2 worm cellular contexts compared by ENCODE assay signal in the genomic region with DNA sequence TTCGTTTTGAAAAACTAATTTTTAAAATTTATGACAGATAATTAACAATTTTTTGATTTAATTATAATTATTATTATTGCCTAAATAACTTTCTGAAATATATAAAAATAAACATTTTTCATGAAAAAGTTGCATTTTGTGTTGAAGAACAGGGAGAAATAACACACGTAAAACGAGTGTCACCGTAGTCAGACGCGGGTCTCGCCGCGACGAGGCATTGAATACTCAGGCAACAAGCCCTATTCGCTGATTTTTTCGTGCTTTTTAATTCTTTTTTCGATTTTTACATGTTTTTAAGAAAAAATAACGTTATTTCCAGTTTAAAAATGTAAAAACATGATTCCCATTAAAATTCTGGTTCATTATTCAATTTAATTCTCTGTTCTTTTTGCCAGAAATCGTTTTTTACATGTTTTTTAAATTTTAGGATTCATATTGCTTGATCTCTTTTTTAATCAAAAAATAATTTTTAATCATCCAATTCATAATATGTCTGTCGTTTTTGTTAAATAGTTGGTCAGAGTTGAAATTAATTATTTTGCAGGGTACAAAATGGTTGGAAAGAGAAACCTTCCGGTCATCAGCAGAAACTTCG.
TF ChIP-seq lines count a peak whose summit lies in the region.

A gene (plus strand): TSS at position 545 of the 595 bp plus-strand sequence.

TF ChIP-seq in whole organism, L2 larva, 48 proteins besides CTCF, POLR2A, EP300 and RAD21 (continued from another document):
- TF ChIP-seq crh-2 (tag; optimal IDR thresholded peaks at IDR 0.05; lab: Kevin White, UChicago) (peak; percentile 95), elt-1 (tag; optimal IDR thresholded peaks at IDR 0.05; lab: Kevin White, UChicago) (no peak), Y55F3AM.14 (GFP tag; optimal IDR thresholded peaks at IDR 0.05; lab: Kevin White, UChicago) (no peak), ztf-11 (tag; optimal IDR thresholded peaks at IDR 0.05; lab: Kevin White, UChicago) (no peak), sma-9 (GFP tag; optimal IDR thresholded peaks at IDR 0.05; lab: Kevin White, UChicago) (peak; percentile 86), sma-9 (tag; optimal IDR thresholded peaks at IDR 0.05; lab: Kevin White, UChicago) (no peak), ceh-16 (tag; optimal IDR thresholded peaks at IDR 0.05; lab: Kevin White, UChicago) (peak; percentile 17), nhr-11 (tag; optimal IDR thresholded peaks at IDR 0.05; lab: Kevin White, UChicago) (no peak), ceh-82 (tag; optimal IDR thresholded peaks at IDR 0.05; lab: Kevin White, UChicago) (peak; percentile 25), nhr-23 (tag; optimal IDR thresholded peaks at IDR 0.05; lab: Kevin White, UChicago) (no peak), sem-4 (tag; optimal IDR thresholded peaks at IDR 0.05; lab: Kevin White, UChicago) (peak; percentile 80), nhr-129 (tag; optimal IDR thresholded peaks at IDR 0.05; lab: Kevin White, UChicago) (peak; percentile 90), mbf-1 (tag; optimal IDR thresholded peaks at IDR 0.05; lab: Kevin White, UChicago) (no peak), lin-11 (tag; optimal IDR thresholded peaks at IDR 0.05; lab: Kevin White, UChicago) (peak; percentile 94), zag-1 (tag; optimal IDR thresholded peaks at IDR 0.05; lab: Kevin White, UChicago) (peak; percentile 70), snpc-4 (tag; optimal IDR thresholded peaks at IDR 0.05; lab: Kevin White, UChicago) (peak; percentile 47), aly-2 (tag; optimal IDR thresholded peaks at IDR 0.05; lab: Kevin White, UChicago) (no peak), C34F6.9 (tag; optimal IDR thresholded peaks at IDR 0.05; lab: Kevin White, UChicago) (peak; percentile 92), lin-13 (GFP tag; optimal IDR thresholded peaks at IDR 0.05; lab: Kevin White, UChicago) (peak; percentile 93), nhr-21 (tag; optimal IDR thresholded peaks at IDR 0.05; lab: Kevin White, UChicago) (peak; percentile 88), lin-39 (tag; optimal IDR thresholded peaks at IDR 0.05; lab: Kevin White, UChicago) (no peak), gmeb-1 (tag; optimal IDR thresholded peaks at IDR 0.05; lab: Kevin White, UChicago) (peak; percentile 89), ztf-4 (tag; optimal IDR thresholded peaks at IDR 0.05; lab: Kevin White, UChicago) (peak; percentile 73), nhr-12 (tag; optimal IDR thresholded peaks at IDR 0.05; lab: Kevin White, UChicago) (no peak), fos-1 (tag; optimal IDR thresholded peaks at IDR 0.05; lab: Kevin White, UChicago) (peak; percentile 77), nhr-77 (tag; optimal IDR thresholded peaks at IDR 0.05; lab: Kevin White, UChicago) (peak; percentile 50), lsy-2 (tag; optimal IDR thresholded peaks at IDR 0.05; lab: Kevin White, UChicago) (peak; percentile 98 to 100), elt-3 (tag; optimal IDR thresholded peaks at IDR 0.05; lab: Kevin White, UChicago) (no peak)

TF ChIP-seq in whole organism, L4 larva, 104 proteins besides CTCF, POLR2A, EP300 and RAD21 (continued from another document):
- peak; percentile 27; the same call in 1 of the 2 replicates for TF ChIP-seq ceh-20 (GFP tag; IDR thresholded peaks at IDR 0.05; lab: Robert Waterston, UW)
- peak; percentile 87 for TF ChIP-seq T20F7.1 (GFP tag; optimal IDR thresholded peaks at IDR 0.05; lab: Kevin White, UChicago)
- peak; percentile 19 for TF ChIP-seq ztf-7 (tag; optimal IDR thresholded peaks at IDR 0.05; lab: Kevin White, UChicago)
- TF ChIP-seq lsy-2 (tag; optimal IDR thresholded peaks at IDR 0.05; lab: Kevin White, UChicago), result peak; percentile 98 to 100
- no peak for TF ChIP-seq vab-7 (GFP tag; IDR thresholded peaks at IDR 0.05; lab: Robert Waterston, UW)
- TF ChIP-seq F37D6.2 (tag; optimal IDR thresholded peaks at IDR 0.05; lab: Kevin White, UChicago), result peak; percentile 46
- TF ChIP-seq nhr-237 (tag; optimal IDR thresholded peaks at IDR 0.05; lab: Kevin White, UChicago), result no peak
- TF ChIP-seq nhr-102 (tag; optimal IDR thresholded peaks at IDR 0.05; lab: Kevin White, UChicago), result peak; percentile 82
- peak; percentile 46; the same call in 1 of the 2 replicates for TF ChIP-seq ctbp-1 (GFP tag; IDR thresholded peaks at IDR 0.05; lab: Robert Waterston, UW)
- no peak for TF ChIP-seq lin-39 (tag; optimal IDR thresholded peaks at IDR 0.05; lab: Kevin White, UChicago)
- TF ChIP-seq ama-1 (optimal IDR thresholded peaks at IDR 0.05; lab: Kevin White, UChicago), result peak; percentile 33
- peak; percentile 86 for TF ChIP-seq dve-1 (tag; optimal IDR thresholded peaks at IDR 0.05; lab: Kevin White, UChicago; ENCODE audit: insufficient read depth)
- no peak for TF ChIP-seq lir-3 (tag; optimal IDR thresholded peaks at IDR 0.05; lab: Kevin White, UChicago)
- peak; percentile 37; the same call in 1 of the 2 replicates for TF ChIP-seq daf-19 (GFP tag; conservative IDR thresholded peaks at IDR 0.05; lab: Robert Waterston, UW)
- TF ChIP-seq Y5F2A.4 (GFP tag; optimal IDR thresholded peaks at IDR 0.05; lab: Kevin White, UChicago), result no peak
- peak; percentile 88 for TF ChIP-seq dpl-1 (GFP tag; optimal IDR thresholded peaks at IDR 0.05; lab: Kevin White, UChicago)
- no peak for TF ChIP-seq mxl-2 (GFP tag; conservative IDR thresholded peaks at IDR 0.05; lab: Robert Waterston, UW)
- no peak for TF ChIP-seq cey-2 (tag; optimal IDR thresholded peaks at IDR 0.05; lab: Kevin White, UChicago; ENCODE audit: borderline replicate concordance, insufficient read depth)
- peak; percentile 85 for TF ChIP-seq dmd-9 (GFP tag; IDR thresholded peaks at IDR 0.05; lab: Robert Waterston, UW)
- TF ChIP-seq nhr-77 (tag; optimal IDR thresholded peaks at IDR 0.05; lab: Kevin White, UChicago), result peak; percentile 95
- TF ChIP-seq nhr-111 (GFP tag; optimal IDR thresholded peaks at IDR 0.05; lab: Kevin White, UChicago), result no peak
- peak; percentile 23 for TF ChIP-seq egl-27 (tag; optimal IDR thresholded peaks at IDR 0.05; lab: Kevin White, UChicago)
- peak; percentile 99 for TF ChIP-seq aha-1 (tag; lab: Kevin White, UChicago)
- TF ChIP-seq madf-9 (GFP tag; conservative IDR thresholded peaks at IDR 0.05; lab: Robert Waterston, UW), result no peak
- TF ChIP-seq ceh-44 (GFP tag; IDR thresholded peaks at IDR 0.05; lab: Robert Waterston, UW), result 0 out of 2 replicates have a peak, but pooled peaks have one; percentile 32
- peak; percentile 25 for TF ChIP-seq snpc-4 (tag; optimal IDR thresholded peaks at IDR 0.05; lab: Kevin White, UChicago)
- TF ChIP-seq lin-38 (GFP tag; IDR thresholded peaks at IDR 0.05; lab: Robert Waterston, UW), result peak; percentile 82
- no peak for TF ChIP-seq ztf-11 (tag; optimal IDR thresholded peaks at IDR 0.05; lab: Kevin White, UChicago)
- TF ChIP-seq lin-1 (GFP tag; IDR thresholded peaks at IDR 0.05; lab: Robert Waterston, UW), result no peak
- TF ChIP-seq nhr-10 (tag; optimal IDR thresholded peaks at IDR 0.05; lab: Kevin White, UChicago), result no peak
- TF ChIP-seq daf-12 (tag; optimal IDR thresholded peaks at IDR 0.05; lab: Kevin White, UChicago), result no peak
- TF ChIP-seq nhr-42 (GFP tag; IDR thresholded peaks at IDR 0.05; lab: Robert Waterston, UW), result no peak
- no peak for TF ChIP-seq unc-62 (GFP tag; optimal IDR thresholded peaks at IDR 0.05 in 1 of 2; lab: Kevin White, UChicago)
- TF ChIP-seq unc-62 (tag; optimal IDR thresholded peaks at IDR 0.05; lab: Kevin White, UChicago), result no peak
- no peak for TF ChIP-seq pqm-1 (tag; optimal IDR thresholded peaks at IDR 0.05; lab: Kevin White, UChicago)
- TF ChIP-seq lin-13 (GFP tag; optimal IDR thresholded peaks at IDR 0.05; lab: Kevin White, UChicago), result peak; percentile 77
- TF ChIP-seq ceh-32 (tag; optimal IDR thresholded peaks at IDR 0.05; lab: Kevin White, UChicago; ENCODE audit: poor library complexity), result no peak
- no peak for TF ChIP-seq sdz-12 (GFP tag; optimal IDR thresholded peaks at IDR 0.05; lab: Kevin White, UChicago)
- no peak for TF ChIP-seq ceh-28 (tag; optimal IDR thresholded peaks at IDR 0.05; lab: Kevin White, UChicago)
- no peak for TF ChIP-seq ZK337.2 (GFP tag; IDR thresholded peaks at IDR 0.05; lab: Robert Waterston, UW)
- peak; percentile 38 for TF ChIP-seq zip-2 (tag; optimal IDR thresholded peaks at IDR 0.05; lab: Kevin White, UChicago)
- TF ChIP-seq lim-7 (GFP tag; IDR thresholded peaks at IDR 0.05; lab: Robert Waterston, UW), result 0 out of 2 replicates have a peak, but pooled peaks have one; percentile 17
- no peak for TF ChIP-seq F49E8.2 (tag; optimal IDR thresholded peaks at IDR 0.05; lab: Kevin White, UChicago; ENCODE audit: borderline replicate concordance)
- TF ChIP-seq unc-130 (GFP tag; optimal IDR thresholded peaks at IDR 0.05; lab: Kevin White, UChicago), result peak; percentile 41
- no peak for TF ChIP-seq saeg-2 (GFP tag; IDR thresholded peaks at IDR 0.05; lab: Robert Waterston, UW)
- TF ChIP-seq skn-1 (tag; optimal IDR thresholded peaks at IDR 0.05; lab: Kevin White, UChicago), result no peak
- no peak for TF ChIP-seq daf-8 (GFP tag; IDR thresholded peaks at IDR 0.05; lab: Robert Waterston, UW)
- TF ChIP-seq mdl-1 (tag; optimal IDR thresholded peaks at IDR 0.05; lab: Kevin White, UChicago), result peak in 1 of 2 experiments; percentile 26
- no peak for TF ChIP-seq dmd-8 (GFP tag; IDR thresholded peaks at IDR 0.05; lab: Robert Waterston, UW)
- TF ChIP-seq Y105C5A.15 (GFP tag; IDR thresholded peaks at IDR 0.05; lab: Robert Waterston, UW), result no peak
- TF ChIP-seq lin-15B (tag; optimal IDR thresholded peaks at IDR 0.05; lab: Kevin White, UChicago), result no peak
- TF ChIP-seq zip-11 (GFP tag; IDR thresholded peaks at IDR 0.05; lab: Robert Waterston, UW), result no peak
- TF ChIP-seq nhr-48 (tag; optimal IDR thresholded peaks at IDR 0.05; lab: Kevin White, UChicago), result peak; percentile 24
- no peak for TF ChIP-seq aly-2 (tag; optimal IDR thresholded peaks at IDR 0.05; lab: Kevin White, UChicago)
- TF ChIP-seq mep-1 (tag; optimal IDR thresholded peaks at IDR 0.05; lab: Kevin White, UChicago), result peak; percentile 91
- no peak for TF ChIP-seq fos-1 (tag; optimal IDR thresholded peaks at IDR 0.05; lab: Kevin White, UChicago)
- peak; percentile 91 for TF ChIP-seq mes-2 (tag; optimal IDR thresholded peaks at IDR 0.05; lab: Kevin White, UChicago; ENCODE audit: poor library complexity, severe bottlenecking)
- TF ChIP-seq unc-39 (tag; optimal IDR thresholded peaks at IDR 0.05; lab: Kevin White, UChicago), result no peak
- peak in 1 of 2 experiments; percentile 82 for TF ChIP-seq hif-1 (tag; optimal IDR thresholded peaks at IDR 0.05; lab: Kevin White, UChicago)
- no peak for TF ChIP-seq F44E2.7 (GFP tag; IDR thresholded peaks at IDR 0.05; lab: Robert Waterston, UW)
- TF ChIP-seq attf-4 (tag; optimal IDR thresholded peaks at IDR 0.05; lab: Kevin White, UChicago), result no peak
- TF ChIP-seq mdt-29 (GFP tag; IDR thresholded peaks at IDR 0.05; lab: Robert Waterston, UW), result no peak
- peak; percentile 81 for TF ChIP-seq zfp-2 (tag; optimal IDR thresholded peaks at IDR 0.05; lab: Kevin White, UChicago)
- no peak for TF ChIP-seq R02D3.7 (tag; optimal IDR thresholded peaks at IDR 0.05; lab: Kevin White, UChicago)
- peak; percentile 80 for TF ChIP-seq arid-1 (GFP tag; conservative IDR thresholded peaks at IDR 0.05; lab: Robert Waterston, UW)
- TF ChIP-seq madf-5 (GFP tag; IDR thresholded peaks at IDR 0.05; lab: Robert Waterston, UW), result no peak
- peak; percentile 62 for TF ChIP-seq nhr-25 (tag; optimal IDR thresholded peaks at IDR 0.05; lab: Kevin White, UChicago; ENCODE audit: borderline replicate concordance, insufficient read depth)
- no peak for TF ChIP-seq ces-1 (GFP tag; optimal IDR thresholded peaks at IDR 0.05; lab: Kevin White, UChicago)
- TF ChIP-seq spr-3 (GFP tag; optimal IDR thresholded peaks at IDR 0.05; lab: Kevin White, UChicago), result no peak
- TF ChIP-seq hlh-11 (tag; optimal IDR thresholded peaks at IDR 0.05; lab: Kevin White, UChicago), result peak; percentile 74
- no peak for TF ChIP-seq set-16 (GFP tag; IDR thresholded peaks at IDR 0.05; lab: Robert Waterston, UW)
- no peak for TF ChIP-seq tag-97 (GFP tag; IDR thresholded peaks at IDR 0.05; lab: Robert Waterston, UW)
- peak; percentile 17 for TF ChIP-seq gei-8 (GFP tag; optimal IDR thresholded peaks at IDR 0.05; lab: Kevin White, UChicago)
- TF ChIP-seq zfp-3 (GFP tag; conservative IDR thresholded peaks at IDR 0.05; lab: Robert Waterston, UW), result peak; percentile 66; the same call in 1 of the 2 replicates
- TF ChIP-seq Y75B8A.6 (GFP tag; IDR thresholded peaks at IDR 0.05; lab: Robert Waterston, UW), result no peak
- no peak for TF ChIP-seq lin-29 (GFP tag; IDR thresholded peaks at IDR 0.05; lab: Robert Waterston, UW)
- peak; percentile 24; the same call in 1 of the 2 replicates for TF ChIP-seq pha-4 (GFP tag; IDR thresholded peaks at IDR 0.05; lab: Robert Waterston, UW)
- peak; percentile 86 for TF ChIP-seq pha-4 (tag; optimal IDR thresholded peaks at IDR 0.05; lab: Kevin White, UChicago)
- no peak for TF ChIP-seq nhr-41 (GFP tag; IDR thresholded peaks at IDR 0.05; lab: Robert Waterston, UW)
- TF ChIP-seq D1046.2 (GFP tag; IDR thresholded peaks at IDR 0.05; lab: Robert Waterston, UW), result peak; percentile 99
- TF ChIP-seq ZK546.5 (tag; optimal IDR thresholded peaks at IDR 0.05; lab: Kevin White, UChicago), result peak in 1 of 2 experiments; percentile 77
- peak; percentile 90 for TF ChIP-seq nhr-6 (tag; optimal IDR thresholded peaks at IDR 0.05; lab: Kevin White, UChicago)
- TF ChIP-seq spr-1 (tag; optimal IDR thresholded peaks at IDR 0.05; lab: Kevin White, UChicago), result peak; percentile 56
- TF ChIP-seq nhr-76 (tag; optimal IDR thresholded peaks at IDR 0.05; lab: Kevin White, UChicago), result no peak
- peak; percentile 64 for TF ChIP-seq duxl-1 (tag; optimal IDR thresholded peaks at IDR 0.05; lab: Kevin White, UChicago; ENCODE audit: poor library complexity)
TF ChIP-seq in whole organism, L4 larva: peak in this region for 50.
